Worm (Caenorhabditis elegans) whole organism, L3 larva: ENCODE data around the gene F49E12.10.
A peak's percentile ranks its signal among the peaks of the same experiment; 100 is the strongest.

Experiments
- R02D3.7 ChIP-seq: fragments of 150-350 bp; optimal IDR thresholded peaks from 2 replicates; lab custom pipeline; 2014; ENCODE audit warnings: missing biosample characterization, missing genetic modification characterization
- ZK546.5 ChIP-seq: sonication (generic microtip); optimal IDR thresholded peaks from 2 replicates; lab custom pipeline; 2017; ENCODE audit warnings: missing biosample characterization, missing genetic modification characterization
- aly-2 ChIP-seq: fragments of 150-350 bp; optimal IDR thresholded peaks from 2 replicates; lab custom pipeline; 2014; ENCODE audit warnings: missing biosample characterization, missing genetic modification characterization
- ceh-16 ChIP-seq: sonication (generic microtip); optimal IDR thresholded peaks from 2 replicates; lab custom pipeline; 2017; ENCODE audit warnings: missing biosample characterization, missing genetic modification characterization
- ceh-28 ChIP-seq: fragments of 150-350 bp; optimal IDR thresholded peaks from 2 replicates; lab custom pipeline; 2014; ENCODE audit warnings: missing biosample characterization, missing genetic modification reagents, missing genetic modification characterization
- ceh-82 ChIP-seq: fragments of 150-350 bp; optimal IDR thresholded peaks from 2 replicates; lab custom pipeline; 2014; ENCODE audit warnings: missing biosample characterization, missing genetic modification characterization
- ceh-9 ChIP-seq: sonication (generic microtip); optimal IDR thresholded peaks from 2 replicates; lab custom pipeline; 2018; ENCODE audit warnings: missing biosample characterization, missing genetic modification characterization
- egl-5 ChIP-seq: fragments of 150-350 bp; optimal IDR thresholded peaks from 2 replicates; lab custom pipeline; 2017; ENCODE audit warnings: missing biosample characterization, missing genetic modification reagents, missing genetic modification characterization, inconsistent platforms
- elt-1 ChIP-seq: fragments of 150-350 bp; optimal IDR thresholded peaks from 2 replicates; lab custom pipeline; 2014; ENCODE audit warnings: missing biosample characterization, missing genetic modification characterization
- elt-2 ChIP-seq: sonication (generic microtip); optimal IDR thresholded peaks from 2 replicates; lab custom pipeline; 2016; ENCODE audit warnings: missing genetic modification reagents, mild to moderate bottlenecking, missing genetic modification characterization, missing compliant biosample characterization
- elt-3 ChIP-seq, 3 experiments: fragments of 150-350 bp in 1 of 3; sonication (generic microtip) in 2 of 3; optimal IDR thresholded peaks; 2 replicates in 2 of 3; 4 replicates in 1 of 3; lab custom pipeline; 2014 to 2017; ENCODE audit warnings: missing biosample characterization in 3 of 3, missing genetic modification characterization in 3 of 3
- eor-1 ChIP-seq, 2 experiments: fragments of 150-350 bp; optimal IDR thresholded peaks; 2 replicates each; lab custom pipeline; 2014 to 2018; ENCODE audit warnings: missing biosample characterization in 2 of 2, missing genetic modification characterization in 2 of 2
- fkh-10 ChIP-seq: sonication (generic microtip); optimal IDR thresholded peaks from 2 replicates; lab custom pipeline; 2017; ENCODE audit warnings: missing biosample characterization, missing genetic modification reagents, missing genetic modification characterization
- fkh-2 ChIP-seq: fragments of 150-350 bp; optimal IDR thresholded peaks from 2 replicates; lab custom pipeline; 2014; ENCODE audit warnings: missing biosample characterization, missing genetic modification reagents, missing genetic modification characterization
- fos-1 ChIP-seq: fragments of 150-350 bp; optimal IDR thresholded peaks from 2 replicates; lab custom pipeline; 2014; ENCODE audit warnings: missing biosample characterization, missing genetic modification characterization
- hmg-11 ChIP-seq: sonication (generic microtip); optimal IDR thresholded peaks from 2 replicates; lab custom pipeline; 2016; ENCODE audit warnings: missing genetic modification characterization, missing compliant biosample characterization
- jun-1 ChIP-seq: fragments of 150-350 bp; optimal IDR thresholded peaks from 2 replicates; lab custom pipeline; 2014; ENCODE audit warnings: missing biosample characterization, missing genetic modification reagents, missing genetic modification characterization
- lin-15B ChIP-seq: fragments of 150-350 bp; optimal IDR thresholded peaks from 2 replicates; lab custom pipeline; 2014; ENCODE audit warnings: missing biosample characterization, missing genetic modification characterization
- lsy-12 ChIP-seq: sonication (generic microtip); optimal IDR thresholded peaks from 2 replicates; lab custom pipeline; 2016; ENCODE audit warnings: mild to moderate bottlenecking, missing genetic modification characterization, missing compliant biosample characterization
- mml-1 ChIP-seq: fragments of 150-350 bp; sonication (generic microtip); optimal IDR thresholded peaks from 3 replicates; lab custom pipeline; 2014; ENCODE audit warnings: missing biosample characterization, missing genetic modification characterization
- nfya-1 ChIP-seq: sonication (generic microtip); optimal IDR thresholded peaks from 2 replicates; lab custom pipeline; 2017; ENCODE audit warnings: missing genetic modification characterization, mild to moderate bottlenecking, missing compliant biosample characterization, antibody characterized with exemption, moderate library complexity; ENCODE audit not compliant: insufficient read depth
- nhr-237 ChIP-seq: fragments of 150-350 bp; optimal IDR thresholded peaks from 2 replicates; lab custom pipeline; 2014; ENCODE audit warnings: missing biosample characterization, missing genetic modification characterization
- nhr-25 ChIP-seq: sonication (generic microtip); optimal IDR thresholded peaks from 2 replicates; lab custom pipeline; 2017; ENCODE audit warnings: missing biosample characterization, missing genetic modification characterization
- nhr-43 ChIP-seq: sonication (generic microtip); optimal IDR thresholded peaks from 2 replicates; lab custom pipeline; 2016; ENCODE audit warnings: mild to moderate bottlenecking, missing genetic modification characterization, missing compliant biosample characterization; ENCODE audit not compliant: poor library complexity, severe bottlenecking
- nhr-77 ChIP-seq: fragments of 150-350 bp; optimal IDR thresholded peaks from 2 replicates; lab custom pipeline; 2014; ENCODE audit warnings: missing biosample characterization, missing genetic modification characterization
- pha-4 ChIP-seq: fragments of 150-350 bp; optimal IDR thresholded peaks from 2 replicates; lab custom pipeline; 2014; ENCODE audit warnings: missing biosample characterization, missing genetic modification reagents, missing genetic modification characterization
- pqm-1 ChIP-seq: fragments of 150-350 bp; optimal IDR thresholded peaks from 2 replicates; lab custom pipeline; 2017; ENCODE audit warnings: missing biosample characterization, missing genetic modification characterization, inconsistent platforms
- sea-2 ChIP-seq: fragments of 150-350 bp; sonication (generic microtip); optimal IDR thresholded peaks from 4 replicates; lab custom pipeline; 2014; ENCODE audit warnings: missing biosample characterization, missing genetic modification reagents, missing genetic modification characterization
- skn-1 ChIP-seq: fragments of 150-350 bp; optimal IDR thresholded peaks from 2 replicates; lab custom pipeline; 2014; ENCODE audit warnings: missing biosample characterization, missing genetic modification characterization
- snpc-4 ChIP-seq: fragments of 150-350 bp; optimal IDR thresholded peaks from 2 replicates; lab custom pipeline; 2014; ENCODE audit warnings: missing biosample characterization, missing genetic modification characterization
- tbx-2 ChIP-seq: sonication (generic microtip); optimal IDR thresholded peaks from 2 replicates; lab custom pipeline; 2016; ENCODE audit warnings: mild to moderate bottlenecking, missing genetic modification characterization, missing compliant biosample characterization
- unc-62 ChIP-seq: fragments of 150-350 bp; sonication (generic microtip); optimal IDR thresholded peaks from 4 replicates; lab custom pipeline; 2014; ENCODE audit warnings: missing biosample characterization, missing genetic modification reagents, missing genetic modification characterization
- ztf-4 ChIP-seq: fragments of 150-350 bp; optimal IDR thresholded peaks from 2 replicates; lab custom pipeline; 2014; ENCODE audit warnings: missing biosample characterization, missing genetic modification characterization

The F49E12.10 gene

DNA sequence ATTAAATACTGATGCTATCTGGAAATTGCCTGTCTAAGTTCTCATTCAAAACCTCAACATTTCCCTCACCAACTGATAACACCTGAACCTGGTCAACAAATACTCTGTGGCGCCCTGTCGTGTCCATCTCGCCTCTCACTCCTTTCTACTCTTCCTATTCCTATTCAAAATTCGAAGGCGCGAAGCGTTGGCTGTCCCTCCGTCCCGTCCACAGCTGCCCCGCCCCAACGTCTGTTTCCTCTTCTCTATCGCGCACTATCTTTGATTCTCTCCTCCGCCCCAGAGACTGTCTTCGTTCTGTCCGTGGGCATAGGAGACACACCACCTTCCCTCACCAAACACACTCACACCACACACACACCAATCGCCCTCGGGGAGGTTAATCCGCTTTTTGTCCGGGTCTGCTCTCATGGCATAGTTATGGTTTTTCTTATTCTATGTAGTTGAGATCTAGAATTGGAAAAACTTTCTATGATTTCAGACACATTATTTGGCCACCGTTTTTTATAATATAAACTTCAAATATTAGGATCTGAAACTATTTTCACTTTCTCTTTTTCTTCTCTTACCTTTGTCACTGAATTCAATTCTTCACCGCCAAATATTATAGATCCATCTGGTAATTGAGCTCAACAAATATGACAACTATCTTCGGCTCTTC, 21.3 kb downstream of the F49E12.10 start, which contains the start of gene efl-3:
Gene efl-3 (plus strand): TSS at position 611 of the 661 bp plus-strand sequence.
- TF ChIP-seq ceh-28 (tag; lab: Kevin White, UChicago), result no peak
- TF ChIP-seq nhr-237, result no peak
- TF ChIP-seq elt-1, result no peak
- peak; percentile 37 for TF ChIP-seq elt-2 (tag; lab: Kevin White, UChicago)
- peak; percentile 16 for TF ChIP-seq pqm-1 (tag; lab: Kevin White, UChicago)
- TF ChIP-seq, all 47 proteins: peak for 2

- peak; percentile 21 for TF ChIP-seq pha-4
- no peak for TF ChIP-seq nhr-237
- TF ChIP-seq fos-1, result no peak
- no peak for TF ChIP-seq fkh-10 (GFP tag; lab: Kevin White, UChicago)
- peak; percentile 33 for TF ChIP-seq elt-2 (tag; lab: Kevin White, UChicago)
- TF ChIP-seq tbx-2, result no peak
- TF ChIP-seq jun-1 (tag; lab: Kevin White, UChicago), result no peak
- TF ChIP-seq pqm-1 (tag; lab: Kevin White, UChicago), result peak; percentile 70
- TF ChIP-seq elt-3 (tag; optimal IDR thresholded peaks at IDR 0.05; lab: Kevin White, UChicago), result no peak
- no peak for TF ChIP-seq lin-15B (tag; lab: Kevin White, UChicago)
- TF ChIP-seq ceh-16, result no peak
Observed at ce11 chrII:8412935-8413334, 22.1 kb downstream of the F49E12.10 start.

DNA sequence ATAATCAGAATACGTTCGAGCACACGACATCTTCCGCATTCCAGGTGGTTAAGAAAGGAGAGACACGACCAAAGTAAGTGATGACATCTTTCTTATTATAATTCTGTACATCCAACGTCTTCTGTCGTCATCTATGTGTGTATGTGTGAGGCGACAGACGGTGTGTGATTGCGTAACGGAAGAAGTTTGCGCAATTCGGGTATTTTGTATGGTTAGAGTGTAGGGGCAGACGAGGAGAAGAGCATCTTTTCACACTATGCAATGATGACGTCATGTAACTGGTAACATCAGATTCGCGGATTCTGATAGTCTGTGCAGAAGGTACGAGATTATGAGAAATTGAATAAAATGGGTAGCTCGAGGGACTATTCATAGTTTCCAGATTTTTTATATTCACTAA, 24.2 kb downstream of the F49E12.10 start:
- TF ChIP-seq nhr-77 (tag; lab: Kevin White, UChicago) (no peak), skn-1 (tag; lab: Kevin White, UChicago) (no peak), fos-1 (no peak), ceh-9 (tag; lab: Kevin White, UChicago) (no peak), fkh-2 (tag; lab: Kevin White, UChicago) (no peak), nfya-1 (tag; lab: Kevin White, UChicago) (no peak), snpc-4 (tag; lab: Kevin White, UChicago) (no peak), elt-1 (no peak), pqm-1 (tag; lab: Kevin White, UChicago) (no peak), lsy-12 (tag; lab: Kevin White, UChicago) (no peak), ceh-16 (no peak), lin-15B (tag; lab: Kevin White, UChicago) (no peak), unc-62 (no peak), hmg-11 (tag; lab: Kevin White, UChicago) (no peak), jun-1 (tag; lab: Kevin White, UChicago) (no peak), egl-5 (tag; lab: Kevin White, UChicago) (no peak), ceh-82 (tag; lab: Kevin White, UChicago) (no peak), mml-1 (tag; lab: Kevin White, UChicago) (no peak), elt-2 (tag; lab: Kevin White, UChicago) (no peak)

ce11 chrII:8415462-8416037, 24.7 kb downstream of the F49E12.10 start:
- peak; percentile 48 for TF ChIP-seq elt-1
- TF ChIP-seq nhr-25 (tag; lab: Kevin White, UChicago), result peak; percentile 12
- no peak for TF ChIP-seq sea-2

- TF ChIP-seq nfya-1 (tag; lab: Kevin White, UChicago) (no peak), ztf-4 (no peak), lsy-12 (tag; lab: Kevin White, UChicago) (no peak), ceh-16 (no peak), unc-62 (no peak), nhr-237 (no peak), nhr-43 (tag; lab: Kevin White, UChicago) (no peak), R02D3.7 (tag; lab: Kevin White, UChicago) (no peak), snpc-4 (tag; lab: Kevin White, UChicago) (no peak), eor-1 (tag; optimal IDR thresholded peaks at IDR 0.05; lab: Kevin White, UChicago) (no peak), nhr-25 (tag; lab: Kevin White, UChicago) (peak; percentile 73), mml-1 (tag; lab: Kevin White, UChicago) (no peak), ZK546.5 (tag; lab: Kevin White, UChicago) (no peak), tbx-2 (no peak), pqm-1 (tag; lab: Kevin White, UChicago) (peak; percentile 7), egl-5 (tag; lab: Kevin White, UChicago) (no peak), elt-2 (tag; lab: Kevin White, UChicago) (peak; percentile 36), aly-2 (tag; lab: Kevin White, UChicago) (no peak), fos-1 (no peak)
- TF ChIP-seq, all 47 proteins: peak for 3
Observed at ce11 chrII:8417059-8417668, 26.3 kb downstream of the F49E12.10 start, which contains the start of gene fdgt-2. fdgt-2 (plus strand) TSS chrII:8417618.
